Fruit fly (Drosophila melanogaster) Kc167 (cell line): ENCODE measurements around the gene CG32762.

Experiments
- Myc ChIP-seq: fragments of >200 bp; optimal IDR thresholded peaks from 2 replicates; lab custom pipeline; 2017; ENCODE audit warnings: missing external identifiers
- h ChIP-seq: fragments of >200 bp; optimal IDR thresholded peaks from 3 replicates; lab custom pipeline; 2018; ENCODE audit warnings: missing external identifiers
- insv ChIP-seq: fragments of >200 bp; optimal IDR thresholded peaks from 3 replicates; lab custom pipeline; 2018; ENCODE audit warnings: missing external identifiers
- psq ChIP-seq: fragments of >200 bp; optimal IDR thresholded peaks from 2 replicates; lab custom pipeline; 2017; ENCODE audit warnings: missing external identifiers
- ttk ChIP-seq: sonication (Bioruptor generic); optimal IDR thresholded peaks from 2 replicates; lab custom pipeline; 2017; ENCODE audit warnings: missing external identifiers

DNA sequence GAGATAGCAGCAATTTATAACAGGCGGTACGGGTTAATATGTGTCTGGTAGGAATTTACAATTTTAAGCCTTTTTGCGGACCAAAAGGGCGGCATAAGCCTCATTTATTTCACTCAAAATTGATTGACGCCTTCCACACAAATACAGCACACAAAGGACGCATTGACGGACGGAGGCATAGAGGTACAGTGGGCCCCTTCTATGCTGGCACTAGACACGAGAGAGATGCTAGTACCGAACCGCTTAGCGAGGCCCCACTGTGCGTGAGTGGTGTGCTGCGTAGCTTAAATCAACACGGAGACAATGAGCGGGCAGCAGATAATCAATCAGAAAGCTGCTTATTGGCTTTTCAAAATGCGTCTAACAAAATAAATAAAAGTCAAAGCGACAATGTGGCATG is 4.3 kb downstream of the CG32762 start:
- TF ChIP-seq psq (lab: Kevin White, UChicago) (no peak), ttk (no peak), h (lab: Kevin White, UChicago) (no peak), insv (lab: Kevin White, UChicago) (no peak), Myc (lab: Kevin White, UChicago) (no peak)
